Fruit fly (Drosophila melanogaster) whole organism, embryonic: ENCODE data around the gene sud1.

Experiments used
- B-H2 ChIP-seq: fragments of 200-800 bp; sonication (Bioruptor generic); optimal IDR thresholded peaks from 2 replicates; lab custom pipeline; 2018; ENCODE audit warnings: missing biosample characterization, mild to moderate bottlenecking, missing genetic modification characterization
- Bdp1 ChIP-seq: fragments of 200-800 bp; sonication (Bioruptor generic); optimal IDR thresholded peaks from 3 replicates; lab custom pipeline; 2016; ENCODE audit warnings: missing biosample characterization, missing genetic modification characterization
- CG10462 ChIP-seq: fragments of 200-800 bp; sonication (Bioruptor generic); optimal IDR thresholded peaks from 2 replicates; lab custom pipeline; 2016; ENCODE audit warnings: missing biosample characterization, missing genetic modification characterization
- CG10959 ChIP-seq: fragments of 200-800 bp; sonication (Bioruptor generic); IDR thresholded peaks from 2 replicates; pipeline ENCODE4 v1.3.6; 2022; ENCODE audit warnings: missing biosample characterization, missing genetic modification characterization
- CG12236 ChIP-seq: fragments of 200-800 bp; sonication (Bioruptor generic); optimal IDR thresholded peaks from 2 replicates; lab custom pipeline; 2016; ENCODE audit warnings: missing biosample characterization, missing genetic modification characterization
- CG14860 ChIP-seq: fragments of 200-800 bp; sonication (Bioruptor generic); IDR thresholded peaks from 3 replicates; pipeline ENCODE4 v1.3.6; 2022; ENCODE audit warnings: missing biosample characterization, missing genetic modification characterization; ENCODE audit not compliant: partially characterized antibody
- CG1602 ChIP-seq: fragments of 200-800 bp; sonication (Bioruptor generic); optimal IDR thresholded peaks from 3 replicates; lab custom pipeline; 2016; ENCODE audit warnings: missing biosample characterization, missing genetic modification characterization
- CG1603 ChIP-seq: fragments of 200-800 bp; sonication (Bioruptor generic); optimal IDR thresholded peaks from 2 replicates; lab custom pipeline; 2019; ENCODE audit warnings: missing biosample characterization, mild to moderate bottlenecking, missing genetic modification characterization, moderate library complexity
- CG17359 ChIP-seq: fragments of 200-800 bp; sonication (Bioruptor generic); optimal IDR thresholded peaks from 3 replicates; lab custom pipeline; 2018; ENCODE audit warnings: missing biosample characterization, mild to moderate bottlenecking, missing genetic modification characterization, moderate library complexity
- CG18599 ChIP-seq: fragments of 200-800 bp; sonication (Bioruptor generic); optimal IDR thresholded peaks from 3 replicates; lab custom pipeline; 2017; ENCODE audit warnings: missing biosample characterization, missing genetic modification characterization, mild to moderate bottlenecking, moderate library complexity, missing genetic modification reagents
- CG30403 ChIP-seq: fragments of 200-800 bp; sonication (Bioruptor generic); optimal IDR thresholded peaks from 3 replicates; lab custom pipeline; 2016; ENCODE audit warnings: missing biosample characterization, missing genetic modification characterization
- CG33557 ChIP-seq: fragments of 200-800 bp; sonication (Bioruptor generic); optimal IDR thresholded peaks from 2 replicates; lab custom pipeline; 2019; ENCODE audit warnings: missing biosample characterization, mild to moderate bottlenecking, missing genetic modification characterization, moderate library complexity
- CG4282 ChIP-seq: fragments of 200-800 bp; sonication (Bioruptor generic); optimal IDR thresholded peaks from 2 replicates; lab custom pipeline; 2016; ENCODE audit warnings: missing biosample characterization, missing genetic modification characterization
- CG5180 ChIP-seq: fragments of 200-800 bp; sonication (Bioruptor generic); optimal IDR thresholded peaks from 3 replicates; lab custom pipeline; 2017; ENCODE audit warnings: missing biosample characterization, missing genetic modification characterization, mild to moderate bottlenecking, moderate library complexity, missing genetic modification reagents
- CG5245 ChIP-seq: fragments of 200-800 bp; sonication (Bioruptor generic); optimal IDR thresholded peaks from 3 replicates; lab custom pipeline; 2016; ENCODE audit warnings: missing biosample characterization, missing genetic modification characterization
- CG6791 ChIP-seq: fragments of 200-800 bp; sonication (Bioruptor generic); IDR thresholded peaks from 3 replicates; pipeline ENCODE4 v1.3.6; 2022; ENCODE audit warnings: missing biosample characterization, missing genetic modification characterization; ENCODE audit not compliant: partially characterized antibody
- CG8765 ChIP-seq: fragments of 200-800 bp; sonication (Bioruptor generic); IDR thresholded peaks from 2 replicates; pipeline ENCODE4 v1.3.6; 2022; ENCODE audit warnings: missing biosample characterization, missing genetic modification characterization
- CG9437 ChIP-seq: fragments of 200-800 bp; sonication (Bioruptor generic); optimal IDR thresholded peaks from 2 replicates; lab custom pipeline; 2018; ENCODE audit warnings: missing biosample characterization, mild to moderate bottlenecking, missing genetic modification characterization
- CG9932 ChIP-seq: fragments of 200-800 bp; sonication (Bioruptor generic); IDR thresholded peaks from 2 replicates; pipeline ENCODE4 v1.3.6; 2022; ENCODE audit warnings: missing biosample characterization, missing genetic modification characterization
- Dbx ChIP-seq: fragments of 200-800 bp; sonication (Bioruptor generic); IDR thresholded peaks from 3 replicates; pipeline ENCODE4 v1.3.6; 2022; ENCODE audit warnings: missing biosample characterization, missing genetic modification characterization
- Dp ChIP-seq: fragments of 200-800 bp; sonication (Bioruptor generic); optimal IDR thresholded peaks from 2 replicates; lab custom pipeline; 2018; ENCODE audit warnings: missing biosample characterization, mild to moderate bottlenecking, missing genetic modification characterization, moderate library complexity
- E2f1 ChIP-seq: fragments of 200-800 bp; sonication (Bioruptor generic); IDR thresholded peaks from 2 replicates; pipeline ENCODE4 v1.3.6; 2022; ENCODE audit warnings: missing biosample characterization, missing genetic modification characterization
- Gug ChIP-seq: fragments of 200-800 bp; sonication (Bioruptor generic); IDR thresholded peaks from 4 replicates; pipeline ENCODE4 v1.3.6; 2022; ENCODE audit warnings: missing biosample characterization, missing genetic modification characterization
- H15 ChIP-seq: fragments of 200-800 bp; sonication (Bioruptor generic); IDR thresholded peaks from 3 replicates; pipeline ENCODE4 v1.3.6; 2022; ENCODE audit warnings: missing biosample characterization, missing genetic modification characterization
- Hand ChIP-seq: fragments of 200-800 bp; sonication (Bioruptor generic); optimal IDR thresholded peaks from 2 replicates; lab custom pipeline; 2017; ENCODE audit warnings: mild to moderate bottlenecking, missing biosample characterization, missing genetic modification reagents, missing genetic modification characterization
- Jarid2 ChIP-seq: fragments of 200-800 bp; sonication (Bioruptor generic); optimal IDR thresholded peaks from 3 replicates; lab custom pipeline; 2017; ENCODE audit warnings: mild to moderate bottlenecking, missing biosample characterization, missing genetic modification reagents, missing genetic modification characterization
- MTF-1 ChIP-seq: fragments of 200-800 bp; sonication (Bioruptor generic); optimal IDR thresholded peaks from 2 replicates; lab custom pipeline; 2018; ENCODE audit warnings: missing biosample characterization, mild to moderate bottlenecking, missing genetic modification characterization, borderline replicate concordance
- Mes4 ChIP-seq: fragments of 200-800 bp; sonication (Bioruptor generic); optimal IDR thresholded peaks from 2 replicates; lab custom pipeline; 2016; ENCODE audit warnings: missing biosample characterization, missing genetic modification characterization
- Nf-YA ChIP-seq: fragments of 200-800 bp; sonication (Bioruptor generic); IDR thresholded peaks from 2 replicates; pipeline ENCODE4 v1.3.6; 2022; ENCODE audit warnings: missing biosample characterization, missing genetic modification characterization
- Pdp1 ChIP-seq, 2 experiments: fragments of 200-800 bp; sonication (Bioruptor generic); optimal IDR thresholded peaks; 3 replicates each; lab custom pipeline; 2016; ENCODE audit warnings: missing biosample characterization in 2 of 2, missing genetic modification characterization in 2 of 2, mild to moderate bottlenecking in 1 of 2, moderate library complexity in 1 of 2
- Sin3A ChIP-seq: fragments of >200 bp; optimal IDR thresholded peaks from 2 replicates; lab custom pipeline; 2018
- Sry-β ChIP-seq: fragments of 200-800 bp; sonication (Bioruptor generic); optimal IDR thresholded peaks from 2 replicates; lab custom pipeline; 2018; ENCODE audit warnings: missing biosample characterization, mild to moderate bottlenecking, missing genetic modification characterization, moderate library complexity
- aop ChIP-seq: fragments of 200-800 bp; sonication (Bioruptor generic); IDR thresholded peaks from 2 replicates; pipeline ENCODE4 v1.3.6; 2022; ENCODE audit warnings: missing biosample characterization, missing genetic modification characterization
- ase ChIP-seq: fragments of 200-800 bp; sonication (Bioruptor generic); IDR thresholded peaks from 3 replicates; pipeline ENCODE4 v1.3.6; 2022; ENCODE audit warnings: missing biosample characterization, missing genetic modification characterization
- chinmo ChIP-seq: fragments of 200-800 bp; sonication (Bioruptor generic); IDR thresholded peaks from 4 replicates; pipeline ENCODE4 v1.3.6; 2022; ENCODE audit warnings: missing biosample characterization, missing genetic modification characterization; ENCODE audit not compliant: partially characterized antibody
- chn ChIP-seq: fragments of 200-800 bp; sonication (Bioruptor generic); optimal IDR thresholded peaks from 2 replicates; lab custom pipeline; 2016; ENCODE audit warnings: missing biosample characterization, missing genetic modification characterization
- crp ChIP-seq, 2 experiments: fragments of 200-800 bp; sonication (Bioruptor generic); optimal IDR thresholded peaks; 2 replicates in 1 of 2; 3 replicates in 1 of 2; lab custom pipeline; 2017; ENCODE audit warnings: missing biosample characterization in 2 of 2, missing genetic modification characterization in 2 of 2, mild to moderate bottlenecking in 1 of 2, moderate library complexity in 1 of 2
- dan ChIP-seq: fragments of 200-800 bp; sonication (Bioruptor generic); IDR thresholded peaks from 2 replicates; pipeline ENCODE4 v1.3.6; 2022; ENCODE audit warnings: missing biosample characterization, missing genetic modification characterization
- en ChIP-seq: fragments of 200-800 bp; sonication (Bioruptor generic); optimal IDR thresholded peaks from 2 replicates; lab custom pipeline; 2016; ENCODE audit warnings: missing biosample characterization, missing genetic modification characterization
- exex ChIP-seq: fragments of 200-800 bp; sonication (Bioruptor generic); optimal IDR thresholded peaks from 4 replicates; lab custom pipeline; 2018; ENCODE audit warnings: missing biosample characterization, mild to moderate bottlenecking, missing genetic modification characterization, moderate library complexity
- gem ChIP-seq: fragments of 200-800 bp; sonication (Bioruptor generic); optimal IDR thresholded peaks from 2 replicates; lab custom pipeline; 2019; ENCODE audit warnings: missing biosample characterization, mild to moderate bottlenecking, missing genetic modification characterization, moderate library complexity
- kah ChIP-seq: fragments of 200-800 bp; sonication (Bioruptor generic); optimal IDR thresholded peaks from 2 replicates; lab custom pipeline; 2018; ENCODE audit warnings: missing biosample characterization, mild to moderate bottlenecking, missing genetic modification characterization
- kay ChIP-seq: fragments of 200-800 bp; sonication (Bioruptor generic); optimal IDR thresholded peaks from 2 replicates; lab custom pipeline; 2016; ENCODE audit warnings: missing biosample characterization, missing genetic modification characterization
- mirr ChIP-seq: fragments of 200-800 bp; sonication (Bioruptor generic); optimal IDR thresholded peaks from 3 replicates; lab custom pipeline; 2018; ENCODE audit warnings: missing biosample characterization, mild to moderate bottlenecking, missing genetic modification characterization
- onecut ChIP-seq: fragments of 200-800 bp; sonication (Bioruptor generic); IDR thresholded peaks from 2 replicates; pipeline ENCODE4 v1.3.6; 2022; ENCODE audit warnings: missing biosample characterization, missing genetic modification characterization
- pita ChIP-seq: fragments of 200-800 bp; sonication (Bioruptor generic); optimal IDR thresholded peaks from 2 replicates; lab custom pipeline; 2017; ENCODE audit warnings: missing biosample characterization, mild to moderate bottlenecking, missing genetic modification characterization
- shn ChIP-seq: fragments of 200-800 bp; sonication (Bioruptor generic); optimal IDR thresholded peaks from 3 replicates; lab custom pipeline; 2016; ENCODE audit warnings: missing biosample characterization, missing genetic modification characterization
- sqz ChIP-seq: fragments of 200-800 bp; sonication (Bioruptor generic); optimal IDR thresholded peaks from 3 replicates; lab custom pipeline; 2018; ENCODE audit warnings: missing biosample characterization, mild to moderate bottlenecking, missing genetic modification characterization
- tin ChIP-seq: fragments of 200-800 bp; sonication (Bioruptor generic); optimal IDR thresholded peaks from 3 replicates; lab custom pipeline; 2016; ENCODE audit warnings: missing biosample characterization, missing genetic modification characterization
- zen2 ChIP-seq: fragments of 200-800 bp; sonication (Bioruptor generic); IDR thresholded peaks from 3 replicates; pipeline ENCODE4 v1.3.6; 2022; ENCODE audit warnings: missing biosample characterization, missing genetic modification characterization; ENCODE audit not compliant: partially characterized antibody
- zf30C ChIP-seq: fragments of 200-800 bp; sonication (Bioruptor generic); optimal IDR thresholded peaks from 3 replicates; lab custom pipeline; 2018; ENCODE audit warnings: missing biosample characterization, mild to moderate bottlenecking, missing genetic modification characterization

Gene sud1

dm6 chr3R:24938049-24938448 is 20.4 kb upstream of the sud1 start, which contains the start of gene Osbp (continued):
- TF ChIP-seq sqz (GFP tag; lab: Kevin White, UChicago) (no peak), H15 (GFP tag; lab: Robert Waterston, UW) (no peak), CG8765 (GFP tag; lab: Robert Waterston, UW) (no peak), CG33557 (GFP tag; lab: Kevin White, UChicago) (no peak), CG5245 (GFP tag; lab: Kevin White, UChicago) (no peak), Dbx (GFP tag; lab: Robert Waterston, UW) (no peak), CG30403 (GFP tag; lab: Kevin White, UChicago) (no peak), Gug (GFP tag; lab: Robert Waterston, UW) (no peak), CG17359 (tag; lab: Kevin White, UChicago) (no peak), MTF-1 (GFP tag; lab: Kevin White, UChicago) (peak; percentile 36), gem (tag; lab: Kevin White, UChicago) (no peak), CG1602 (no peak), Nf-YA (GFP tag; lab: Robert Waterston, UW) (no peak), ase (no peak), pita (GFP tag; lab: Kevin White, UChicago) (no peak), Pdp1 (GFP tag; optimal IDR thresholded peaks at IDR 0.05; lab: Kevin White, UChicago) (peak in 1 of 2 experiments; percentile 7), CG5180 (GFP tag; lab: Kevin White, UChicago) (no peak), CG10959 (no peak), mirr (peak; percentile 26), Jarid2 (GFP tag; lab: Kevin White, UChicago) (no peak), tin (GFP tag; lab: Kevin White, UChicago) (no peak), E2f1 (GFP tag; lab: Robert Waterston, UW) (no peak), CG9437 (no peak), CG4282 (GFP tag; lab: Kevin White, UChicago) (no peak), Sry-β (no peak), CG18599 (GFP tag; lab: Kevin White, UChicago) (no peak), zf30C (no peak), chinmo (GFP tag; lab: Robert Waterston, UW) (peak; percentile 68; the same call in 1 of the 4 replicates), zen2 (GFP tag; lab: Robert Waterston, UW) (peak; percentile 36; the same call in 2 of the 3 replicates), B-H2 (peak; percentile 65), Hand (no peak), Dp (GFP tag; lab: Kevin White, UChicago) (peak; percentile 81), Mes4 (GFP tag; lab: Kevin White, UChicago) (no peak), CG12236 (GFP tag; lab: Kevin White, UChicago) (no peak), en (GFP tag; lab: Kevin White, UChicago) (no peak), CG14860 (GFP tag; lab: Robert Waterston, UW) (peak; percentile 57; the same call in 2 of the 3 replicates), exex (tag; lab: Kevin White, UChicago) (no peak), aop (GFP tag; lab: Robert Waterston, UW) (peak; percentile 59; the same call in 1 of the 2 replicates), Bdp1 (no peak), crp (GFP tag; optimal IDR thresholded peaks at IDR 0.05; lab: Kevin White, UChicago) (peak in 1 of 2 experiments; percentile 33), CG1603 (tag; lab: Kevin White, UChicago) (no peak), kah (peak; percentile 17), CG9932 (no peak), shn (GFP tag; lab: Kevin White, UChicago) (no peak), kay (GFP tag; lab: Kevin White, UChicago) (no peak), onecut (GFP tag; lab: Robert Waterston, UW) (no peak), CG6791 (peak; percentile 75), dan (GFP tag; lab: Robert Waterston, UW) (no peak), CG10462 (GFP tag; lab: Kevin White, UChicago) (no peak), chn (GFP tag; lab: Kevin White, UChicago) (no peak), Sin3A (lab: Kevin White, UChicago) (no peak)
